Worm (Caenorhabditis elegans) whole organism, L1 larva: ENCODE measurements around the gene C34E10.10.

ENCODE experiments used
- aly-2 ChIP-seq: fragments of 150-350 bp; optimal IDR thresholded peaks from 2 replicates; lab custom pipeline; 2014; ENCODE audit warnings: missing biosample characterization, missing genetic modification characterization
- ama-1 ChIP-seq: fragments of 150-350 bp; optimal IDR thresholded peaks from 2 replicates; lab custom pipeline; 2014
- fos-1 ChIP-seq: fragments of 150-350 bp; optimal IDR thresholded peaks from 2 replicates; lab custom pipeline; 2014; ENCODE audit warnings: missing biosample characterization, missing genetic modification characterization
- nhr-19 ChIP-seq: fragments of 200-800 bp; sonication (Bioruptor generic); conservative IDR thresholded peaks from 2 replicates; pipeline ENCODE4 v1.3.6; 2022; ENCODE audit warnings: missing genetic modification characterization, missing compliant biosample characterization
- nhr-28 ChIP-seq: fragments of 150-350 bp; optimal IDR thresholded peaks from 2 replicates; lab custom pipeline; 2014; ENCODE audit warnings: missing biosample characterization, missing genetic modification characterization
- nhr-76 ChIP-seq: sonication (generic microtip); optimal IDR thresholded peaks from 2 replicates; lab custom pipeline; 2017; ENCODE audit warnings: missing biosample characterization, missing genetic modification characterization
- zag-1 ChIP-seq: fragments of 150-350 bp; optimal IDR thresholded peaks from 2 replicates; lab custom pipeline; 2014; ENCODE audit warnings: missing biosample characterization, missing genetic modification characterization

DNA sequence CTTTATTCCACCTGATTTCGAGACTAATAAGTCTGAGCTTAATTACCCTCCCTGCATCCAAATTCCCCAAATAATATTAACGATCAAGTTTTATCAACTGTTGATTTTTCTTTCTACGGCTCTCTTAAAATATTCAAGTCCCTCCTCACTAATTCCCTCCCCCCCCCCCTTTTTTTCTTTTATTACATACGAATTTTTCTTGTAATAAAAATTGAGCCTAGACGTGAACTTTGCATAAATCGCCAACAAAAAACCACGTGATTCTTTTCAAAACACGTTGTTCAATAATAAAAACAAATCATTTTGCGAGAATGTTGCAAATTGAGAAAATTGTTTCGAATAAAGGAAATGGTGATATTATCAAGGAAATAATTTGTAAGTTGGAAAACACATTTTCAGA, 39.3 kb downstream of the C34E10.10 start, which contains the start of gene K10D2.8:
- TF ChIP-seq zag-1 (tag; lab: Kevin White, UChicago) = no peak
- no peak for TF ChIP-seq ama-1 (lab: Kevin White, UChicago)
- no peak for TF ChIP-seq fos-1 (tag; lab: Kevin White, UChicago)
- TF ChIP-seq nhr-19 (GFP tag; lab: Robert Waterston, UW) = no peak
- no peak for TF ChIP-seq aly-2 (tag; lab: Kevin White, UChicago)
- no peak for TF ChIP-seq nhr-28 (tag; lab: Kevin White, UChicago)
- TF ChIP-seq nhr-76 (tag; lab: Kevin White, UChicago) = no peak
